Worm (Caenorhabditis elegans) whole organism, L4 larva: ENCODE data around the gene cht-4.
A peak's percentile ranks its signal among the peaks of the same experiment; 100 is the strongest.

Source experiments
- F37D6.2 ChIP-seq: sonication (generic microtip); optimal IDR thresholded peaks from 2 replicates; lab custom pipeline; 2016; ENCODE audit warnings: mild to moderate bottlenecking, missing genetic modification characterization, missing compliant biosample characterization
- Y75B8A.6 ChIP-seq: fragments of 200-800 bp; sonication (Bioruptor generic); IDR thresholded peaks from 2 replicates; pipeline ENCODE4 v1.3.6; 2022; ENCODE audit warnings: missing genetic modification reagents, missing genetic modification characterization, missing compliant biosample characterization
- aly-2 ChIP-seq: sonication (generic microtip); optimal IDR thresholded peaks from 2 replicates; lab custom pipeline; 2018; ENCODE audit warnings: missing biosample characterization, missing genetic modification characterization
- ceh-20 ChIP-seq: fragments of 200-800 bp; sonication (Bioruptor generic); IDR thresholded peaks from 2 replicates; pipeline ENCODE4 v1.3.6; 2022; ENCODE audit warnings: missing genetic modification reagents, missing genetic modification characterization, missing compliant biosample characterization
- ceh-28 ChIP-seq: fragments of 150-350 bp; optimal IDR thresholded peaks from 2 replicates; lab custom pipeline; 2014; ENCODE audit warnings: missing biosample characterization, missing genetic modification reagents, missing genetic modification characterization
- ceh-32 ChIP-seq: sonication (generic microtip); optimal IDR thresholded peaks from 2 replicates; lab custom pipeline; 2016; ENCODE audit warnings: mild to moderate bottlenecking, missing genetic modification characterization, missing compliant biosample characterization; ENCODE audit not compliant: poor library complexity
- cey-2 ChIP-seq: sonication (generic microtip); optimal IDR thresholded peaks from 3 replicates; lab custom pipeline; 2017; ENCODE audit warnings: missing genetic modification characterization, mild to moderate bottlenecking, missing compliant biosample characterization, antibody characterized with exemption, borderline replicate concordance; ENCODE audit not compliant: insufficient read depth
- daf-16 ChIP-seq, 3 experiments: sonication (generic microtip); optimal IDR thresholded peaks; 2 replicates each; lab custom pipeline; 2016 to 2017; ENCODE audit warnings: missing genetic modification characterization in 3 of 3, missing genetic modification reagents in 3 of 3, mild to moderate bottlenecking in 2 of 3, missing compliant biosample characterization in 2 of 3, missing biosample characterization in 1 of 3, moderate library complexity in 1 of 3
- dmd-6 ChIP-seq: fragments of 200-800 bp; sonication (Bioruptor generic); IDR thresholded peaks from 2 replicates; pipeline ENCODE4 v1.3.6; 2022; ENCODE audit warnings: missing genetic modification reagents, missing genetic modification characterization, missing compliant biosample characterization
- dmd-8 ChIP-seq: fragments of 200-800 bp; sonication (Bioruptor generic); IDR thresholded peaks from 2 replicates; pipeline ENCODE4 v1.3.6; 2022; ENCODE audit warnings: missing genetic modification characterization, missing compliant biosample characterization
- dve-1 ChIP-seq: sonication (generic microtip); optimal IDR thresholded peaks from 2 replicates; lab custom pipeline; 2017; ENCODE audit warnings: antibody characterized with exemption, mild to moderate bottlenecking, missing genetic modification characterization, missing compliant biosample characterization; ENCODE audit not compliant: insufficient read depth
- egl-27 ChIP-seq: sonication (generic microtip); optimal IDR thresholded peaks from 3 replicates; lab custom pipeline; 2017; ENCODE audit warnings: missing biosample characterization, missing genetic modification reagents, missing genetic modification characterization
- egl-43 ChIP-seq: fragments of 200-800 bp; sonication (Bioruptor generic); IDR thresholded peaks from 2 replicates; pipeline ENCODE4 v1.3.6; 2022; ENCODE audit warnings: missing genetic modification reagents, missing genetic modification characterization, missing compliant biosample characterization
- hif-1 ChIP-seq, 2 experiments: sonication (generic microtip); optimal IDR thresholded peaks; 2 replicates each; lab custom pipeline; 2016 to 2017; ENCODE audit warnings: missing compliant biosample characterization in 2 of 2, missing genetic modification characterization in 2 of 2, missing genetic modification reagents in 2 of 2, missing genotype in 2 of 2, mild to moderate bottlenecking in 1 of 2
- hlh-11 ChIP-seq: fragments of 200-800 bp; sonication (Bioruptor generic); optimal IDR thresholded peaks from 2 replicates; lab custom pipeline; 2018; ENCODE audit warnings: mild to moderate bottlenecking, missing genetic modification characterization, missing compliant biosample characterization
- hmg-1.1 ChIP-seq: fragments of 200-800 bp; sonication (Bioruptor generic); IDR thresholded peaks from 2 replicates; pipeline ENCODE4 v1.3.6; 2022; ENCODE audit warnings: missing genetic modification reagents, missing genetic modification characterization, missing compliant biosample characterization
- lim-7 ChIP-seq: fragments of 200-800 bp; sonication (Bioruptor generic); IDR thresholded peaks from 2 replicates; pipeline ENCODE4 v1.3.6; 2022; ENCODE audit warnings: missing genetic modification characterization, missing compliant biosample characterization
- lin-38 ChIP-seq: fragments of 200-800 bp; sonication (Bioruptor generic); IDR thresholded peaks from 2 replicates; pipeline ENCODE4 v1.3.6; 2022; ENCODE audit warnings: missing genetic modification reagents, missing genetic modification characterization, missing compliant biosample characterization
- lin-39 ChIP-seq: fragments of 150-350 bp; optimal IDR thresholded peaks from 2 replicates; lab custom pipeline; 2014; ENCODE audit warnings: missing biosample characterization, missing genetic modification reagents, missing genetic modification characterization
- lsy-2 ChIP-seq, 2 experiments: fragments of 150-350 bp in 1 of 2; sonication (generic microtip) in 1 of 2; optimal IDR thresholded peaks; 2 replicates each; lab custom pipeline; 2014 to 2017; ENCODE audit warnings: missing biosample characterization in 2 of 2, missing genetic modification characterization in 2 of 2
- mes-2 ChIP-seq: sonication (generic microtip); optimal IDR thresholded peaks from 2 replicates; lab custom pipeline; 2016; ENCODE audit warnings: missing genotype, mild to moderate bottlenecking, missing genetic modification characterization, missing compliant biosample characterization; ENCODE audit not compliant: poor library complexity, severe bottlenecking
- nhr-10 ChIP-seq: fragments of 150-350 bp; optimal IDR thresholded peaks from 2 replicates; lab custom pipeline; 2014; ENCODE audit warnings: missing biosample characterization, missing genetic modification characterization
- nhr-111 ChIP-seq: fragments of 200-800 bp; sonication (Bioruptor generic); optimal IDR thresholded peaks from 2 replicates; lab custom pipeline; 2018; ENCODE audit warnings: mild to moderate bottlenecking, missing genetic modification characterization, missing compliant biosample characterization
- nhr-25 ChIP-seq: sonication (generic microtip); optimal IDR thresholded peaks from 2 replicates; lab custom pipeline; 2017; ENCODE audit warnings: missing genetic modification characterization, mild to moderate bottlenecking, missing compliant biosample characterization, antibody characterized with exemption, moderate library complexity, borderline replicate concordance; ENCODE audit not compliant: insufficient read depth
- nhr-28 ChIP-seq: fragments of 150-350 bp; optimal IDR thresholded peaks from 2 replicates; lab custom pipeline; 2014; ENCODE audit warnings: missing biosample characterization, missing genetic modification characterization
- nhr-41 ChIP-seq: fragments of 200-800 bp; sonication (Bioruptor generic); IDR thresholded peaks from 2 replicates; pipeline ENCODE4 v1.3.6; 2022; ENCODE audit warnings: missing genetic modification reagents, missing genetic modification characterization, missing compliant biosample characterization
- nhr-76 ChIP-seq: fragments of 150-350 bp; optimal IDR thresholded peaks from 2 replicates; lab custom pipeline; 2014; ENCODE audit warnings: missing biosample characterization, missing genetic modification characterization
- php-3 ChIP-seq: fragments of 200-800 bp; sonication (Bioruptor generic); IDR thresholded peaks from 2 replicates; pipeline ENCODE4 v1.3.6; 2022; ENCODE audit warnings: missing genetic modification reagents, missing genetic modification characterization, missing compliant biosample characterization
- pqm-1 ChIP-seq: sonication (generic microtip); optimal IDR thresholded peaks from 2 replicates; lab custom pipeline; 2017; ENCODE audit warnings: missing biosample characterization, missing genetic modification characterization
- set-16 ChIP-seq: fragments of 200-800 bp; sonication (Bioruptor generic); IDR thresholded peaks from 2 replicates; pipeline ENCODE4 v1.3.6; 2022; ENCODE audit warnings: missing genetic modification reagents, missing genetic modification characterization, missing compliant biosample characterization
- skn-1 ChIP-seq: fragments of 150-350 bp; optimal IDR thresholded peaks from 2 replicates; lab custom pipeline; 2014; ENCODE audit warnings: missing biosample characterization, missing genetic modification characterization
- spr-1 ChIP-seq: sonication (generic microtip); optimal IDR thresholded peaks from 2 replicates; lab custom pipeline; 2016; ENCODE audit warnings: mild to moderate bottlenecking, missing genetic modification characterization, missing compliant biosample characterization
- unc-62 ChIP-seq, 3 experiments: fragments of 150-350 bp in 1 of 3; sonication (generic microtip); optimal IDR thresholded peaks in 2 of 3; peaks in 1 of 3; 1 replicate in 1 of 3; 2 replicates in 2 of 3; lab custom pipeline; 2014 to 2017; ENCODE audit warnings: missing biosample characterization in 3 of 3, missing genetic modification characterization in 3 of 3, missing genetic modification reagents in 3 of 3, missing genotype in 1 of 3
- ztf-11 ChIP-seq: fragments of 150-350 bp; optimal IDR thresholded peaks from 2 replicates; lab custom pipeline; 2014; ENCODE audit warnings: missing biosample characterization, missing genetic modification characterization

The cht-4 gene

ce11 chrIII:1622329-1622728, 35.0 kb downstream of the cht-4 start:
- TF ChIP-seq lin-38 (GFP tag; lab: Robert Waterston, UW): peak; percentile 36; the same call in 1 of the 2 replicates
- TF ChIP-seq dve-1 (tag; lab: Kevin White, UChicago): peak; percentile 69
- peak in 1 of 2 experiments; percentile 51 for TF ChIP-seq lsy-2 (tag; optimal IDR thresholded peaks at IDR 0.05; lab: Kevin White, UChicago)
- no peak for TF ChIP-seq spr-1
- TF ChIP-seq daf-16 (GFP tag; optimal IDR thresholded peaks at IDR 0.05; lab: Kevin White, UChicago): no peak
- TF ChIP-seq daf-16 (tag; optimal IDR thresholded peaks at IDR 0.05; lab: Kevin White, UChicago): peak; percentile 56
- TF ChIP-seq hif-1 (tag; optimal IDR thresholded peaks at IDR 0.05; lab: Kevin White, UChicago): peak in 1 of 2 experiments; percentile 1
- TF ChIP-seq hlh-11 (tag; lab: Kevin White, UChicago): peak; percentile 46
- no peak for TF ChIP-seq ceh-32 (tag; lab: Kevin White, UChicago)
- peak; percentile 87 for TF ChIP-seq nhr-10 (tag; lab: Kevin White, UChicago)
- TF ChIP-seq ztf-11 (tag; lab: Kevin White, UChicago): no peak
- TF ChIP-seq Y75B8A.6 (GFP tag; lab: Robert Waterston, UW): no peak
- no peak for TF ChIP-seq nhr-25 (tag; lab: Kevin White, UChicago)
- TF ChIP-seq mes-2 (tag; lab: Kevin White, UChicago): peak; percentile 33
- TF ChIP-seq nhr-28 (tag; lab: Kevin White, UChicago): peak; percentile 46
- TF ChIP-seq pqm-1 (tag; lab: Kevin White, UChicago): peak; percentile 1
- no peak for TF ChIP-seq ceh-28 (tag; lab: Kevin White, UChicago)
- peak; percentile 34; the same call in 1 of the 2 replicates for TF ChIP-seq dmd-6

ce11 chrIII:1621330-1621729, 36.0 kb downstream of the cht-4 start:
- no peak for TF ChIP-seq nhr-28 (tag; lab: Kevin White, UChicago)
- no peak for TF ChIP-seq lim-7 (GFP tag; lab: Robert Waterston, UW)
- no peak for TF ChIP-seq nhr-111 (GFP tag; lab: Kevin White, UChicago)
- no peak for TF ChIP-seq egl-27 (tag; lab: Kevin White, UChicago)
- no peak for TF ChIP-seq aly-2 (tag; lab: Kevin White, UChicago)
- no peak for TF ChIP-seq lin-39
- no peak for TF ChIP-seq dve-1 (tag; lab: Kevin White, UChicago)
- no peak for TF ChIP-seq lsy-2 (tag; optimal IDR thresholded peaks at IDR 0.05; lab: Kevin White, UChicago)
- TF ChIP-seq nhr-76 (tag; lab: Kevin White, UChicago): no peak
- TF ChIP-seq ceh-28 (tag; lab: Kevin White, UChicago): no peak
- TF ChIP-seq set-16 (GFP tag; lab: Robert Waterston, UW): peak; percentile 14; the same call in 1 of the 2 replicates
- TF ChIP-seq hmg-1.1 (GFP tag; lab: Robert Waterston, UW): no peak
- no peak for TF ChIP-seq ceh-20 (GFP tag; lab: Robert Waterston, UW)
- peak in 1 of 2 experiments; percentile 54 for TF ChIP-seq unc-62 (GFP tag; optimal IDR thresholded peaks at IDR 0.05 in 1 of 2; lab: Kevin White, UChicago)
- no peak for TF ChIP-seq unc-62 (tag; optimal IDR thresholded peaks at IDR 0.05; lab: Kevin White, UChicago)
- no peak for TF ChIP-seq cey-2 (tag; lab: Kevin White, UChicago)
- TF ChIP-seq php-3 (GFP tag; lab: Robert Waterston, UW): no peak
- TF ChIP-seq, all 104 proteins: peak for 2

ce11 chrIII:1619890-1620289, 37.4 kb downstream of the cht-4 start:
- TF ChIP-seq nhr-76 (tag; lab: Kevin White, UChicago) (no peak), F37D6.2 (tag; lab: Kevin White, UChicago) (no peak), nhr-41 (GFP tag; lab: Robert Waterston, UW) (no peak), skn-1 (tag; lab: Kevin White, UChicago) (no peak), daf-16 (GFP tag; optimal IDR thresholded peaks at IDR 0.05; lab: Kevin White, UChicago) (no peak), daf-16 (tag; optimal IDR thresholded peaks at IDR 0.05; lab: Kevin White, UChicago) (no peak), set-16 (GFP tag; lab: Robert Waterston, UW) (peak; percentile 46; the same call in 1 of the 2 replicates), egl-43 (GFP tag; lab: Robert Waterston, UW) (peak; percentile 57; the same call in 1 of the 2 replicates), dmd-6 (no peak; the same call in 1 of the 2 replicates), dmd-8 (no peak), hif-1 (tag; optimal IDR thresholded peaks at IDR 0.05; lab: Kevin White, UChicago) (no peak), lsy-2 (tag; optimal IDR thresholded peaks at IDR 0.05; lab: Kevin White, UChicago) (no peak)
- TF ChIP-seq, all 104 proteins: peak for 2
